Worm (Caenorhabditis elegans) whole organism, L3 larva: ENCODE measurements around the gene thn-1.

ENCODE experiments used
- elt-3 ChIP-seq, 3 experiments: fragments of 150-350 bp in 1 of 3; sonication (generic microtip) in 2 of 3; optimal IDR thresholded peaks; 2 replicates in 2 of 3; 4 replicates in 1 of 3; lab custom pipeline; 2014 to 2017; ENCODE audit warnings: missing biosample characterization in 3 of 3, missing genetic modification characterization in 3 of 3
- lin-15B ChIP-seq: fragments of 150-350 bp; optimal IDR thresholded peaks from 2 replicates; lab custom pipeline; 2014; ENCODE audit warnings: missing biosample characterization, missing genetic modification characterization
- nhr-43 ChIP-seq: sonication (generic microtip); optimal IDR thresholded peaks from 2 replicates; lab custom pipeline; 2016; ENCODE audit warnings: mild to moderate bottlenecking, missing genetic modification characterization, missing compliant biosample characterization; ENCODE audit not compliant: poor library complexity, severe bottlenecking

- TF ChIP-seq elt-3 (tag; optimal IDR thresholded peaks at IDR 0.05; lab: Kevin White, UChicago): no peak
- TF ChIP-seq nhr-43 (tag; lab: Kevin White, UChicago): peak; percentile 87
- TF ChIP-seq lin-15B (tag; lab: Kevin White, UChicago): peak; percentile 79
These were observed 8.0 kb upstream of the thn-1 start, which contains the start of gene wdr-46 for ce11 chrIV:12371879-12372278.
